In the genomic region with DNA sequence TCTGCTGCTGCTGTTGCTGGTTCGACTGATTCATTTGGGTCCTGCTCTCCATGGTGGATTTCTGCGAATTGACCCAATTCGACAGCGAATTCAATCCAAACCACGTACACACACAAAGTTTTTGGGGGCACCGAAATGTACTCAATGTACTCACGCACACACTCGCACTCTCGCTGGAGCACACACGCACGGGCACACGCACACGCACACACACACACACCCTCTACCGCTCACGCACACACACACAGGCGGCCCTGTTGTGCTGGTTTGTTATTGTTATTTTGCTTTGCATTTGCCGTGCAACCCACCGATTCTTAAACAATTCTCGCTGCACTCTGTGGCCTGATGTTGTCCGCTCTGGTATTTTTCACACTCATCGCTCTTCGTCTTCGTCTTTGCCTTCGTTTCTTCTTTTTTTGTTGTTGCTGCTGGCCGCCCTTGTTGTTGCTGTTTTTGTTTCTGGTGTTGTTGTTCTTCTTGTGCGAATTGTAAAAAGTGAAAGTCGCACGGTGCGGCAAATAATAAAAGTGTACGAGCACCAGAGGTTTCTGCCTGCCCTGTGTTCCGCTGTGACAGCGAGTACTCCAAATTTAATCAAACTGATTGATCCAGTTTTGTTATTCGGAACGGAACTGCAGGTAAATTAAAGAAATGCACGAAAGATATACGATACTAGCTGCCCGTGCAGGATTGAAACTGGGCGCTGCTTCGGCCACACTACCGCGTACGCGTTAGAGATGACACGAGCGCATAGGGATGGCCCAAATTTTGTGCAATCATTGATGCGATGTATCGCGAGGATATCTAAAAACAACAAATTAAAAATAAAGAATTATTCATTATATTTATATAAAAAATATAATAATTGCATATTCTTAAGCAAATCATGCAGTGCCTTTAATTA, we compare ENCODE assay signal across 1 fruit fly cellular context.
TF ChIP-seq lines count a peak whose summit lies in the region.

Gene CG3744 (minus strand): TSS at position 716 of the 904 bp plus-strand sequence.

TF ChIP-seq in whole organism, embryonic, 481 proteins besides CTCF, POLR2A, EP300 and RAD21 (continued from another document and continues in another):
- peak; percentile 90 for TF ChIP-seq CG18619 (GFP tag; optimal IDR thresholded peaks at IDR 0.05; lab: Kevin White, UChicago)
- peak; percentile 45 for TF ChIP-seq CG17802 (tag; optimal IDR thresholded peaks at IDR 0.05; lab: Kevin White, UChicago)
- peak; percentile 33 for TF ChIP-seq slp2 (GFP tag; optimal IDR thresholded peaks at IDR 0.05; lab: Kevin White, UChicago)
- TF ChIP-seq Doc2 (GFP tag; IDR thresholded peaks at IDR 0.05; lab: Robert Waterston, UW): peak; percentile 46
- TF ChIP-seq Jarid2 (GFP tag; optimal IDR thresholded peaks at IDR 0.05; lab: Kevin White, UChicago): peak; percentile 55
- TF ChIP-seq Vsx1 (GFP tag; optimal IDR thresholded peaks at IDR 0.05; lab: Kevin White, UChicago): no peak
- TF ChIP-seq Sry-β (GFP tag; optimal IDR thresholded peaks at IDR 0.05; lab: Kevin White, UChicago): peak; percentile 56
- TF ChIP-seq CG4820 (GFP tag; optimal IDR thresholded peaks at IDR 0.05; lab: Kevin White, UChicago): peak; percentile 81
- no peak for TF ChIP-seq Lpt (GFP tag; optimal IDR thresholded peaks at IDR 0.05; lab: Kevin White, UChicago)
- peak; percentile 29 for TF ChIP-seq stwl (tag; optimal IDR thresholded peaks at IDR 0.05; lab: Kevin White, UChicago)
- peak; percentile 83 for TF ChIP-seq CG11093 (GFP tag; IDR thresholded peaks at IDR 0.05; lab: Robert Waterston, UW)
- peak; percentile 94 for TF ChIP-seq CG11085 (GFP tag; IDR thresholded peaks at IDR 0.05; lab: Robert Waterston, UW)
- TF ChIP-seq pnt (GFP tag; optimal IDR thresholded peaks at IDR 0.05; lab: Kevin White, UChicago): peak; percentile 82
- TF ChIP-seq crp (GFP tag; optimal IDR thresholded peaks at IDR 0.05; lab: Kevin White, UChicago): no peak
- no peak for TF ChIP-seq Dp (GFP tag; optimal IDR thresholded peaks at IDR 0.05; lab: Kevin White, UChicago)
- TF ChIP-seq CG8281 (tag; optimal IDR thresholded peaks at IDR 0.05; lab: Kevin White, UChicago): peak; percentile 67
- peak; percentile 94 for TF ChIP-seq CG34422 (GFP tag; IDR thresholded peaks at IDR 0.05; lab: Robert Waterston, UW)
- TF ChIP-seq D19B (GFP tag; optimal IDR thresholded peaks at IDR 0.05; lab: Kevin White, UChicago): peak; percentile 74
- peak; percentile 86 for TF ChIP-seq CG12299 (tag; optimal IDR thresholded peaks at IDR 0.05; lab: Kevin White, UChicago)
- peak; percentile 90 for TF ChIP-seq Sox102F (GFP tag; optimal IDR thresholded peaks at IDR 0.05; lab: Kevin White, UChicago)
- peak; percentile 84 for TF ChIP-seq Awh (GFP tag; IDR thresholded peaks at IDR 0.05; lab: Robert Waterston, UW)
- TF ChIP-seq Hr3 (GFP tag; optimal IDR thresholded peaks at IDR 0.05; lab: Kevin White, UChicago): peak; percentile 92
- TF ChIP-seq dati (GFP tag; IDR thresholded peaks at IDR 0.05; lab: Robert Waterston, UW): peak; percentile 71; the same call in 1 of the 2 replicates
- TF ChIP-seq HmgZ (tag; optimal IDR thresholded peaks at IDR 0.05; lab: Kevin White, UChicago): peak; percentile 73
- TF ChIP-seq Rx (GFP tag; IDR thresholded peaks at IDR 0.05; lab: Robert Waterston, UW): peak; percentile 90
- TF ChIP-seq grn (GFP tag; optimal IDR thresholded peaks at IDR 0.05; lab: Kevin White, UChicago): peak; percentile 0
- no peak for TF ChIP-seq nau (GFP tag; optimal IDR thresholded peaks at IDR 0.05; lab: Kevin White, UChicago)
- TF ChIP-seq sens-2 (GFP tag; IDR thresholded peaks at IDR 0.05; lab: Robert Waterston, UW): peak; percentile 90
- TF ChIP-seq dimm (GFP tag; IDR thresholded peaks at IDR 0.05; lab: Robert Waterston, UW): peak; percentile 87
- TF ChIP-seq Sry-δ (GFP tag; optimal IDR thresholded peaks at IDR 0.05; lab: Kevin White, UChicago): peak; percentile 92
- TF ChIP-seq CG17361 (GFP tag; IDR thresholded peaks at IDR 0.05; lab: Robert Waterston, UW): peak; percentile 92
- no peak for TF ChIP-seq CG12769 (tag; optimal IDR thresholded peaks at IDR 0.05; lab: Kevin White, UChicago)
- peak; percentile 78 for TF ChIP-seq ewg (GFP tag; optimal IDR thresholded peaks at IDR 0.05; lab: Kevin White, UChicago)
- TF ChIP-seq CG17568 (GFP tag; optimal IDR thresholded peaks at IDR 0.05; lab: Kevin White, UChicago): no peak
- TF ChIP-seq PHDP (tag; optimal IDR thresholded peaks at IDR 0.05; lab: Kevin White, UChicago): peak; percentile 92
- no peak for TF ChIP-seq scrt (GFP tag; optimal IDR thresholded peaks at IDR 0.05; lab: Kevin White, UChicago)
- peak; percentile 85 for TF ChIP-seq stc (GFP tag; IDR thresholded peaks at IDR 0.05; lab: Robert Waterston, UW)
- peak; percentile 77 for TF ChIP-seq CG12104 (GFP tag; optimal IDR thresholded peaks at IDR 0.05; lab: Kevin White, UChicago)
- peak; percentile 86 for TF ChIP-seq Chrac-16 (GFP tag; optimal IDR thresholded peaks at IDR 0.05; lab: Kevin White, UChicago)
- peak; percentile 41 for TF ChIP-seq CG9876 (GFP tag; optimal IDR thresholded peaks at IDR 0.05; lab: Kevin White, UChicago)
- peak; percentile 96 for TF ChIP-seq CG13287 (GFP tag; IDR thresholded peaks at IDR 0.05; lab: Robert Waterston, UW; ENCODE audit: partially characterized antibody)
- peak in 1 of 2 experiments; percentile 71 for TF ChIP-seq Dfd (GFP tag; optimal IDR thresholded peaks at IDR 0.05; lab: Kevin White, UChicago)
- peak; percentile 95 for TF ChIP-seq Xrp1 (GFP tag; IDR thresholded peaks at IDR 0.05; lab: Robert Waterston, UW)
- TF ChIP-seq bcd (GFP tag; optimal IDR thresholded peaks at IDR 0.05; lab: Kevin White, UChicago): peak; percentile 91
- peak; percentile 84 for TF ChIP-seq trem (tag; optimal IDR thresholded peaks at IDR 0.05; lab: Kevin White, UChicago)
- TF ChIP-seq sens (GFP tag; lab: Kevin White, UChicago): peak; percentile 82
- TF ChIP-seq tll (GFP tag; optimal IDR thresholded peaks at IDR 0.05; lab: Kevin White, UChicago): no peak
- TF ChIP-seq CG1529 (GFP tag; optimal IDR thresholded peaks at IDR 0.05; lab: Kevin White, UChicago): peak; percentile 66
- peak; percentile 57 for TF ChIP-seq CG10274 (GFP tag; optimal IDR thresholded peaks at IDR 0.05; lab: Kevin White, UChicago)
- peak; percentile 29 for TF ChIP-seq Bdp1 (GFP tag; optimal IDR thresholded peaks at IDR 0.05; lab: Kevin White, UChicago)
- peak; percentile 97 for TF ChIP-seq hbn (GFP tag; IDR thresholded peaks at IDR 0.05; lab: Robert Waterston, UW; ENCODE audit: partially characterized antibody)
- peak; percentile 90 for TF ChIP-seq rib (GFP tag; IDR thresholded peaks at IDR 0.05; lab: Robert Waterston, UW)
- TF ChIP-seq zf30C (GFP tag; optimal IDR thresholded peaks at IDR 0.05; lab: Kevin White, UChicago): peak; percentile 21
- peak; percentile 85 for TF ChIP-seq Fer1 (GFP tag; optimal IDR thresholded peaks at IDR 0.05; lab: Kevin White, UChicago)
- peak; percentile 95 for TF ChIP-seq ranshi (GFP tag; IDR thresholded peaks at IDR 0.05; lab: Robert Waterston, UW)
- TF ChIP-seq onecut (GFP tag; IDR thresholded peaks at IDR 0.05; lab: Robert Waterston, UW): peak; percentile 88
- peak; percentile 99 for TF ChIP-seq NFAT (GFP tag; IDR thresholded peaks at IDR 0.05; lab: Robert Waterston, UW)
- no peak for TF ChIP-seq sqz (GFP tag; optimal IDR thresholded peaks at IDR 0.05; lab: Kevin White, UChicago)
- peak; percentile 96 for TF ChIP-seq zfh1 (GFP tag; IDR thresholded peaks at IDR 0.05; lab: Robert Waterston, UW)
- TF ChIP-seq ase (GFP tag; IDR thresholded peaks at IDR 0.05; lab: Robert Waterston, UW): peak; percentile 95
- TF ChIP-seq lmd (GFP tag; IDR thresholded peaks at IDR 0.05; lab: Robert Waterston, UW): peak; percentile 93
- TF ChIP-seq CG11723 (GFP tag; optimal IDR thresholded peaks at IDR 0.05; lab: Kevin White, UChicago): peak; percentile 77
- TF ChIP-seq zen2 (GFP tag; IDR thresholded peaks at IDR 0.05; lab: Robert Waterston, UW; ENCODE audit: partially characterized antibody): peak; percentile 93
- TF ChIP-seq sug (tag; optimal IDR thresholded peaks at IDR 0.05; lab: Kevin White, UChicago): peak; percentile 93
- peak; percentile 92 for TF ChIP-seq CG8765 (GFP tag; IDR thresholded peaks at IDR 0.05; lab: Robert Waterston, UW)
- peak; percentile 93 for TF ChIP-seq sna (GFP tag; IDR thresholded peaks at IDR 0.05; lab: Robert Waterston, UW; ENCODE audit: partially characterized antibody)
- TF ChIP-seq CG3838 (GFP tag; optimal IDR thresholded peaks at IDR 0.05; lab: Kevin White, UChicago): peak; percentile 68
- TF ChIP-seq CG1832 (GFP tag; optimal IDR thresholded peaks at IDR 0.05; lab: Kevin White, UChicago): no peak
- TF ChIP-seq C15 (GFP tag; IDR thresholded peaks at IDR 0.05; lab: Robert Waterston, UW): peak; percentile 88
- TF ChIP-seq CG17385 (GFP tag; optimal IDR thresholded peaks at IDR 0.05; lab: Kevin White, UChicago): peak; percentile 80
- no peak for TF ChIP-seq kah (GFP tag; optimal IDR thresholded peaks at IDR 0.05; lab: Kevin White, UChicago)
- peak; percentile 44; the same call in 1 of the 2 replicates for TF ChIP-seq crol (GFP tag; IDR thresholded peaks at IDR 0.05; lab: Robert Waterston, UW)
- peak; percentile 97 for TF ChIP-seq Scr (GFP tag; IDR thresholded peaks at IDR 0.05; lab: Robert Waterston, UW; ENCODE audit: partially characterized antibody)
- peak; percentile 74 for TF ChIP-seq Nf-YB (GFP tag; optimal IDR thresholded peaks at IDR 0.05; lab: Kevin White, UChicago)
- no peak for TF ChIP-seq usp (GFP tag; optimal IDR thresholded peaks at IDR 0.05; lab: Kevin White, UChicago)
- TF ChIP-seq CG14667 (GFP tag; IDR thresholded peaks at IDR 0.05; lab: Robert Waterston, UW): peak; percentile 92
- TF ChIP-seq jumu (GFP tag; optimal IDR thresholded peaks at IDR 0.05; lab: Kevin White, UChicago): peak; percentile 67
- TF ChIP-seq odd (GFP tag; optimal IDR thresholded peaks at IDR 0.05; lab: Kevin White, UChicago): peak; percentile 50
- TF ChIP-seq H15 (GFP tag; IDR thresholded peaks at IDR 0.05; lab: Robert Waterston, UW): peak; percentile 93
- TF ChIP-seq CG16815 (GFP tag; optimal IDR thresholded peaks at IDR 0.05; lab: Kevin White, UChicago): peak; percentile 86
- peak; percentile 72 for TF ChIP-seq Antp (GFP tag; optimal IDR thresholded peaks at IDR 0.05; lab: Kevin White, UChicago)
- TF ChIP-seq CG9932 (GFP tag; IDR thresholded peaks at IDR 0.05; lab: Robert Waterston, UW): peak; percentile 99
- TF ChIP-seq CG33557 (GFP tag; optimal IDR thresholded peaks at IDR 0.05; lab: Kevin White, UChicago): peak; percentile 78
- TF ChIP-seq Optix (GFP tag; IDR thresholded peaks at IDR 0.05; lab: Robert Waterston, UW): peak; percentile 87
- peak; percentile 80 for TF ChIP-seq kni (GFP tag; optimal IDR thresholded peaks at IDR 0.05; lab: Kevin White, UChicago)
- peak; percentile 92 for TF ChIP-seq B-H1 (GFP tag; IDR thresholded peaks at IDR 0.05; lab: Robert Waterston, UW)
- TF ChIP-seq z (GFP tag; IDR thresholded peaks at IDR 0.05; lab: Robert Waterston, UW): peak; percentile 38; the same call in 1 of the 3 replicates
- peak; percentile 68 for TF ChIP-seq Hand (GFP tag; optimal IDR thresholded peaks at IDR 0.05; lab: Kevin White, UChicago)
- TF ChIP-seq CG8478 (optimal IDR thresholded peaks at IDR 0.05; lab: Kevin White, UChicago): peak; percentile 92
- TF ChIP-seq ara (GFP tag; IDR thresholded peaks at IDR 0.05; lab: Robert Waterston, UW): peak; percentile 92
- peak; percentile 76 for TF ChIP-seq gt (GFP tag; IDR thresholded peaks at IDR 0.05; lab: Robert Waterston, UW)
- peak; percentile 81; the same call in 2 of the 3 replicates for TF ChIP-seq jigr1 (GFP tag; IDR thresholded peaks at IDR 0.05; lab: Robert Waterston, UW)
- peak; percentile 89 for TF ChIP-seq ttk (GFP tag; IDR thresholded peaks at IDR 0.05; lab: Robert Waterston, UW)
- peak; percentile 57 for TF ChIP-seq CG6654 (GFP tag; optimal IDR thresholded peaks at IDR 0.05; lab: Kevin White, UChicago)
- peak; percentile 79 for TF ChIP-seq gfzf (GFP tag; optimal IDR thresholded peaks at IDR 0.05; lab: Kevin White, UChicago)
- TF ChIP-seq CG10209 (GFP tag; optimal IDR thresholded peaks at IDR 0.05; lab: Kevin White, UChicago): peak; percentile 91
- TF ChIP-seq ind (GFP tag; optimal IDR thresholded peaks at IDR 0.05; lab: Kevin White, UChicago): peak; percentile 93
- peak in 1 of 2 experiments; percentile 67 for TF ChIP-seq insv (GFP tag; optimal IDR thresholded peaks at IDR 0.05; lab: Kevin White, UChicago)
- TF ChIP-seq ken (GFP tag; IDR thresholded peaks at IDR 0.05; lab: Robert Waterston, UW): peak; percentile 97
- TF ChIP-seq CG7839 (tag; optimal IDR thresholded peaks at IDR 0.05; lab: Kevin White, UChicago): peak; percentile 92
- TF ChIP-seq CG2120 (GFP tag; optimal IDR thresholded peaks at IDR 0.05; lab: Kevin White, UChicago): peak; percentile 92
- TF ChIP-seq kay (GFP tag; optimal IDR thresholded peaks at IDR 0.05; lab: Kevin White, UChicago): peak; percentile 69
- peak; percentile 29 for TF ChIP-seq cato (GFP tag; optimal IDR thresholded peaks at IDR 0.05; lab: Kevin White, UChicago; ENCODE audit: borderline replicate concordance)
- TF ChIP-seq CG16813 (GFP tag; IDR thresholded peaks at IDR 0.05; lab: Robert Waterston, UW; ENCODE audit: partially characterized antibody): peak; percentile 96
- peak; percentile 83 for TF ChIP-seq twi (tag; optimal IDR thresholded peaks at IDR 0.05; lab: Kevin White, UChicago)
- TF ChIP-seq CG6689 (GFP tag; IDR thresholded peaks at IDR 0.05; lab: Robert Waterston, UW): peak; percentile 93
- peak; percentile 64 for TF ChIP-seq CG8089 (GFP tag; optimal IDR thresholded peaks at IDR 0.05; lab: Kevin White, UChicago)
- TF ChIP-seq Eip74EF (GFP tag; optimal IDR thresholded peaks at IDR 0.05; lab: Kevin White, UChicago): peak in 1 of 2 experiments; percentile 65
- TF ChIP-seq Dll (GFP tag; IDR thresholded peaks at IDR 0.05; lab: Robert Waterston, UW; ENCODE audit: partially characterized antibody): peak; percentile 99
- peak; percentile 89 for TF ChIP-seq CG10654 (GFP tag; optimal IDR thresholded peaks at IDR 0.05; lab: Kevin White, UChicago)
- TF ChIP-seq row (GFP tag; IDR thresholded peaks at IDR 0.05; lab: Robert Waterston, UW): peak; percentile 98
- no peak for TF ChIP-seq lov (optimal IDR thresholded peaks at IDR 0.05; lab: Kevin White, UChicago)
- peak; percentile 93 for TF ChIP-seq lov (GFP tag; IDR thresholded peaks at IDR 0.05; lab: Robert Waterston, UW)
- no peak for TF ChIP-seq Hr78 (GFP tag; optimal IDR thresholded peaks at IDR 0.05; lab: Kevin White, UChicago)
- TF ChIP-seq CG2116 (GFP tag; optimal IDR thresholded peaks at IDR 0.05; lab: Kevin White, UChicago): peak; percentile 67
- peak; percentile 94 for TF ChIP-seq al (GFP tag; IDR thresholded peaks at IDR 0.05; lab: Robert Waterston, UW)
- no peak for TF ChIP-seq abd-A (tag; optimal IDR thresholded peaks at IDR 0.05; lab: Kevin White, UChicago)
- peak; percentile 66 for TF ChIP-seq ab (GFP tag; optimal IDR thresholded peaks at IDR 0.05; lab: Kevin White, UChicago)
- TF ChIP-seq sisA (GFP tag; IDR thresholded peaks at IDR 0.05; lab: Robert Waterston, UW): peak; percentile 94
- no peak for TF ChIP-seq Stat92E (GFP tag; optimal IDR thresholded peaks at IDR 0.05; lab: Kevin White, UChicago)
